Fruit fly (Drosophila melanogaster) whole organism, embryonic: ENCODE data around the gene CG4709.
A peak's percentile ranks its signal among the peaks of the same experiment; 100 is the strongest.

ENCODE experiments used
- Bdp1 ChIP-seq: fragments of 200-800 bp; sonication (Bioruptor generic); optimal IDR thresholded peaks from 3 replicates; lab custom pipeline; 2016; ENCODE audit warnings: missing biosample characterization, missing genetic modification characterization
- CG11504 ChIP-seq: fragments of 200-800 bp; sonication (Bioruptor generic); optimal IDR thresholded peaks from 3 replicates; lab custom pipeline; 2019; ENCODE audit warnings: missing biosample characterization, mild to moderate bottlenecking, missing genetic modification characterization, moderate library complexity
- CG12071 ChIP-seq: fragments of 200-800 bp; sonication (Bioruptor generic); optimal IDR thresholded peaks from 3 replicates; lab custom pipeline; 2018; ENCODE audit warnings: missing biosample characterization, mild to moderate bottlenecking, missing genetic modification characterization
- CG12155 ChIP-seq: fragments of 200-800 bp; sonication (Bioruptor generic); optimal IDR thresholded peaks from 3 replicates; lab custom pipeline; 2016; ENCODE audit warnings: missing biosample characterization, missing genetic modification characterization
- CG13287 ChIP-seq: fragments of 200-800 bp; sonication (Bioruptor generic); IDR thresholded peaks from 2 replicates; pipeline ENCODE4 v1.3.6; 2022; ENCODE audit warnings: missing biosample characterization, missing genetic modification characterization; ENCODE audit not compliant: partially characterized antibody
- CG13775 ChIP-seq: fragments of 200-800 bp; sonication (Bioruptor generic); optimal IDR thresholded peaks from 3 replicates; lab custom pipeline; 2017; ENCODE audit warnings: missing biosample characterization, mild to moderate bottlenecking, missing genetic modification characterization
- CG1603 ChIP-seq: fragments of 200-800 bp; sonication (Bioruptor generic); optimal IDR thresholded peaks from 2 replicates; lab custom pipeline; 2019; ENCODE audit warnings: missing biosample characterization, mild to moderate bottlenecking, missing genetic modification characterization, moderate library complexity
- CG16863 ChIP-seq: fragments of 200-800 bp; sonication (Bioruptor generic); optimal IDR thresholded peaks from 3 replicates; lab custom pipeline; 2016; ENCODE audit warnings: missing biosample characterization, missing genetic modification characterization
- CG17385 ChIP-seq: fragments of 200-800 bp; sonication (Bioruptor generic); optimal IDR thresholded peaks from 3 replicates; lab custom pipeline; 2018; ENCODE audit warnings: missing biosample characterization, mild to moderate bottlenecking, missing genetic modification characterization
- CG18011 ChIP-seq: fragments of 200-800 bp; sonication (Bioruptor generic); optimal IDR thresholded peaks from 2 replicates; lab custom pipeline; 2017; ENCODE audit warnings: missing biosample characterization, missing genetic modification characterization, mild to moderate bottlenecking, moderate library complexity, missing genotype
- CG18619 ChIP-seq: fragments of 200-800 bp; sonication (Bioruptor generic); optimal IDR thresholded peaks from 3 replicates; lab custom pipeline; 2017; ENCODE audit warnings: missing biosample characterization, mild to moderate bottlenecking, missing genetic modification characterization
- CG3407 ChIP-seq: fragments of 200-800 bp; sonication (Bioruptor generic); optimal IDR thresholded peaks from 2 replicates; lab custom pipeline; 2018; ENCODE audit warnings: missing biosample characterization, mild to moderate bottlenecking, missing genetic modification characterization
- CG34422 ChIP-seq: fragments of 200-800 bp; sonication (Bioruptor generic); IDR thresholded peaks from 3 replicates; pipeline ENCODE4 v1.3.6; 2022; ENCODE audit warnings: missing biosample characterization, missing genetic modification characterization
- CG6654 ChIP-seq: fragments of 200-800 bp; sonication (Bioruptor generic); optimal IDR thresholded peaks from 2 replicates; lab custom pipeline; 2017; ENCODE audit warnings: missing biosample characterization, mild to moderate bottlenecking, missing genetic modification characterization
- CG7271 ChIP-seq: fragments of 200-800 bp; sonication (Bioruptor generic); optimal IDR thresholded peaks from 2 replicates; lab custom pipeline; 2018; ENCODE audit warnings: missing biosample characterization, mild to moderate bottlenecking, missing genetic modification characterization, moderate library complexity
- CG7963 ChIP-seq: fragments of 200-800 bp; sonication (Bioruptor generic); IDR thresholded peaks from 3 replicates; pipeline ENCODE4 v1.3.6; 2022; ENCODE audit warnings: missing biosample characterization, missing genetic modification characterization; ENCODE audit not compliant: partially characterized antibody
- CG7987 ChIP-seq: fragments of 200-800 bp; sonication (Bioruptor generic); optimal IDR thresholded peaks from 2 replicates; lab custom pipeline; 2018; ENCODE audit warnings: missing biosample characterization, mild to moderate bottlenecking, missing genetic modification characterization, moderate library complexity
- CG8944 ChIP-seq: fragments of 200-800 bp; sonication (Bioruptor generic); optimal IDR thresholded peaks from 3 replicates; lab custom pipeline; 2016; ENCODE audit warnings: missing biosample characterization, missing genetic modification characterization
- Camta ChIP-seq: fragments of 200-800 bp; sonication (Bioruptor generic); optimal IDR thresholded peaks from 2 replicates; lab custom pipeline; 2016; ENCODE audit warnings: missing biosample characterization, missing genetic modification characterization
- Chrac-16 ChIP-seq: fragments of 200-800 bp; sonication (Bioruptor generic); optimal IDR thresholded peaks from 3 replicates; lab custom pipeline; 2016; ENCODE audit warnings: missing biosample characterization, missing genetic modification characterization
- CoRest ChIP-seq: fragments of 200-800 bp; sonication (Bioruptor generic); optimal IDR thresholded peaks from 3 replicates; lab custom pipeline; 2018; ENCODE audit warnings: missing biosample characterization, mild to moderate bottlenecking, missing genetic modification characterization, moderate library complexity
- D ChIP-seq, 2 experiments: fragments of 200-800 bp in 1 of 2; fragments of >200 bp in 1 of 2; sonication (Bioruptor generic) in 1 of 2; optimal IDR thresholded peaks; 2 replicates in 1 of 2; 3 replicates in 1 of 2; lab custom pipeline; 2017; ENCODE audit warnings: mild to moderate bottlenecking in 1 of 2, missing biosample characterization in 1 of 2, missing genetic modification characterization in 1 of 2, missing genetic modification reagents in 1 of 2
- Dbx ChIP-seq: fragments of 200-800 bp; sonication (Bioruptor generic); IDR thresholded peaks from 3 replicates; pipeline ENCODE4 v1.3.6; 2022; ENCODE audit warnings: missing biosample characterization, missing genetic modification characterization
- Hand ChIP-seq: fragments of 200-800 bp; sonication (Bioruptor generic); optimal IDR thresholded peaks from 2 replicates; lab custom pipeline; 2017; ENCODE audit warnings: mild to moderate bottlenecking, missing biosample characterization, missing genetic modification reagents, missing genetic modification characterization
- Hmx ChIP-seq: fragments of 200-800 bp; sonication (Bioruptor generic); optimal IDR thresholded peaks from 2 replicates; lab custom pipeline; 2016; ENCODE audit warnings: missing biosample characterization, missing genetic modification characterization
- Hr51 ChIP-seq, 2 experiments: fragments of 200-800 bp; sonication (Bioruptor generic); optimal IDR thresholded peaks; 2 replicates in 1 of 2; 3 replicates in 1 of 2; lab custom pipeline; 2016 to 2018; ENCODE audit warnings: missing biosample characterization in 2 of 2, missing genetic modification characterization in 2 of 2, mild to moderate bottlenecking in 1 of 2, moderate library complexity in 1 of 2
- Med ChIP-seq: fragments of 200-800 bp; sonication (Bioruptor generic); peaks from one replicate; lab custom pipeline; 2016; ENCODE audit warnings: missing biosample characterization, missing genetic modification characterization, mild to moderate bottlenecking, inconsistent platforms, moderate library complexity
- NC2α ChIP-seq: fragments of 200-800 bp; sonication (Bioruptor generic); optimal IDR thresholded peaks from 2 replicates; lab custom pipeline; 2016; ENCODE audit warnings: missing biosample characterization, missing genetic modification characterization
- Optix ChIP-seq: fragments of 200-800 bp; sonication (Bioruptor generic); IDR thresholded peaks from 3 replicates; pipeline ENCODE4 v1.3.6; 2022; ENCODE audit warnings: missing biosample characterization, missing genetic modification characterization
- Sox102F ChIP-seq: fragments of 200-800 bp; sonication (Bioruptor generic); optimal IDR thresholded peaks from 2 replicates; lab custom pipeline; 2018; ENCODE audit warnings: missing biosample characterization, mild to moderate bottlenecking, missing genetic modification characterization, moderate library complexity
- Xbp1 ChIP-seq: fragments of 200-800 bp; sonication (Bioruptor generic); optimal IDR thresholded peaks from 3 replicates; lab custom pipeline; 2016; ENCODE audit warnings: missing biosample characterization, mild to moderate bottlenecking, missing genetic modification characterization
- ara ChIP-seq: fragments of 200-800 bp; sonication (Bioruptor generic); IDR thresholded peaks from 2 replicates; pipeline ENCODE4 v1.3.6; 2022; ENCODE audit warnings: missing biosample characterization, missing genetic modification characterization
- bcd ChIP-seq: fragments of 200-800 bp; sonication (Bioruptor generic); optimal IDR thresholded peaks from 2 replicates; lab custom pipeline; 2017; ENCODE audit warnings: missing biosample characterization, mild to moderate bottlenecking, missing genetic modification characterization
- chif ChIP-seq, 2 experiments: fragments of 200-800 bp; sonication (Bioruptor generic); optimal IDR thresholded peaks; 3 replicates each; lab custom pipeline; 2016; ENCODE audit warnings: missing biosample characterization in 2 of 2, missing genetic modification characterization in 2 of 2
- crp ChIP-seq, 2 experiments: fragments of 200-800 bp; sonication (Bioruptor generic); optimal IDR thresholded peaks; 2 replicates in 1 of 2; 3 replicates in 1 of 2; lab custom pipeline; 2017; ENCODE audit warnings: missing biosample characterization in 2 of 2, missing genetic modification characterization in 2 of 2, mild to moderate bottlenecking in 1 of 2, moderate library complexity in 1 of 2
- dimm ChIP-seq: fragments of 200-800 bp; sonication (Bioruptor generic); IDR thresholded peaks from 2 replicates; pipeline ENCODE4 v1.3.6; 2022; ENCODE audit warnings: missing biosample characterization, missing genetic modification characterization
- emc ChIP-seq: fragments of 200-800 bp; sonication (Bioruptor generic); optimal IDR thresholded peaks from 2 replicates; lab custom pipeline; 2016; ENCODE audit warnings: missing biosample characterization, missing genetic modification characterization
- gro ChIP-seq: fragments of 200-800 bp; sonication (Bioruptor generic); optimal IDR thresholded peaks from 2 replicates; lab custom pipeline; 2016; ENCODE audit warnings: missing biosample characterization, missing genetic modification characterization
- her ChIP-seq: fragments of 200-800 bp; sonication (Bioruptor generic); optimal IDR thresholded peaks from 2 replicates; lab custom pipeline; 2016; ENCODE audit warnings: missing biosample characterization, missing genetic modification characterization
- jumu ChIP-seq: fragments of 200-800 bp; sonication (Bioruptor generic); optimal IDR thresholded peaks from 3 replicates; lab custom pipeline; 2016; ENCODE audit warnings: missing biosample characterization, missing genetic modification characterization
- lilli ChIP-seq: fragments of 200-800 bp; sonication (Bioruptor generic); optimal IDR thresholded peaks from 3 replicates; lab custom pipeline; 2016; ENCODE audit warnings: missing biosample characterization, missing genetic modification characterization
- lmd ChIP-seq: fragments of 200-800 bp; sonication (Bioruptor generic); IDR thresholded peaks from 2 replicates; pipeline ENCODE4 v1.3.6; 2022; ENCODE audit warnings: missing biosample characterization, missing genetic modification characterization
- nom ChIP-seq: fragments of 200-800 bp; sonication (Bioruptor generic); optimal IDR thresholded peaks from 2 replicates; lab custom pipeline; 2017; ENCODE audit warnings: missing biosample characterization, missing genetic modification characterization, mild to moderate bottlenecking, moderate library complexity, missing genetic modification reagents
- pan ChIP-seq, 4 experiments: fragments of >200 bp in 3 of 4; fragments of 200-800 bp in 1 of 4; sonication (Bioruptor generic) in 1 of 4; optimal IDR thresholded peaks in 3 of 4; IDR thresholded peaks in 1 of 4; 2 replicates each; pipeline versions ENCODE4 v1.3.6 to Lab custom; 2017 to 2022; ENCODE audit warnings: missing biosample characterization in 2 of 4, missing genetic modification characterization in 2 of 4, mixed read lengths in 1 of 4
- pfk ChIP-seq: fragments of 200-800 bp; sonication (Bioruptor generic); optimal IDR thresholded peaks from 2 replicates; lab custom pipeline; 2018; ENCODE audit warnings: missing biosample characterization, mild to moderate bottlenecking, missing genetic modification characterization, moderate library complexity
- phol ChIP-seq: fragments of 200-800 bp; sonication (Bioruptor generic); optimal IDR thresholded peaks from 3 replicates; lab custom pipeline; 2018; ENCODE audit warnings: missing biosample characterization, mild to moderate bottlenecking, missing genetic modification characterization, moderate library complexity
- sens ChIP-seq: fragments of 200-800 bp; sonication (Bioruptor generic); peaks from one replicate; lab custom pipeline; 2016; ENCODE audit warnings: missing biosample characterization, missing genetic modification characterization
- wdn ChIP-seq: fragments of 200-800 bp; sonication (Bioruptor generic); IDR thresholded peaks from 2 replicates; pipeline ENCODE4 v1.3.6; 2022; ENCODE audit warnings: missing biosample characterization, missing genetic modification characterization

The CG4709 gene

dm6 chr2L:9921401-9921800 is 32.7 kb upstream of the CG4709 start, which contains the start of gene CG4592 (continued):
- TF ChIP-seq CG18619 (GFP tag; lab: Kevin White, UChicago) (peak; percentile 10), CG11504 (tag; lab: Kevin White, UChicago) (no peak), CG7963 (GFP tag; lab: Robert Waterston, UW) (no peak), crp (GFP tag; optimal IDR thresholded peaks at IDR 0.05; lab: Kevin White, UChicago) (peak; percentile 69 to 92), phol (peak; percentile 71), CG7987 (GFP tag; lab: Kevin White, UChicago) (peak; percentile 78), Hand (GFP tag; lab: Kevin White, UChicago) (peak; percentile 6), ara (GFP tag; lab: Robert Waterston, UW) (peak; percentile 53; the same call in 1 of the 2 replicates), CG18011 (GFP tag; lab: Kevin White, UChicago) (peak; percentile 26), Sox102F (GFP tag; lab: Kevin White, UChicago) (peak; percentile 61), her (GFP tag; lab: Kevin White, UChicago) (peak; percentile 45), NC2α (GFP tag; lab: Kevin White, UChicago) (no peak), CG3407 (GFP tag; lab: Kevin White, UChicago) (peak; percentile 21), CG12155 (GFP tag; lab: Kevin White, UChicago) (peak; percentile 53), wdn (0 out of 2 replicates have a peak, but pooled peaks have one; percentile 22), gro (GFP tag; lab: Kevin White, UChicago) (peak; percentile 67), Med (GFP tag; lab: Kevin White, UChicago) (peak; percentile 93), dimm (GFP tag; lab: Robert Waterston, UW) (no peak), CG17385 (peak; percentile 57), nom (GFP tag; lab: Kevin White, UChicago) (no peak), CG1603 (tag; lab: Kevin White, UChicago) (peak; percentile 67), emc (no peak), CG34422 (peak; percentile 11; the same call in 1 of the 3 replicates), CG8944 (no peak), Dbx (GFP tag; lab: Robert Waterston, UW) (peak; percentile 66; the same call in 2 of the 3 replicates), jumu (peak; percentile 30), CG12071 (GFP tag; lab: Kevin White, UChicago) (peak; percentile 30), CG16863 (peak; percentile 39), Bdp1 (GFP tag; lab: Kevin White, UChicago) (peak; percentile 18), Chrac-16 (peak; percentile 10), CG13287 (peak; percentile 40; the same call in 1 of the 2 replicates), chif (GFP tag; optimal IDR thresholded peaks at IDR 0.05; lab: Kevin White, UChicago) (peak; percentile 4 to 42), Optix (GFP tag; lab: Robert Waterston, UW) (0 out of 3 replicates have a peak, but pooled peaks have one; percentile 34), Hr51 (GFP tag; optimal IDR thresholded peaks at IDR 0.05; lab: Kevin White, UChicago) (no peak), bcd (GFP tag; lab: Kevin White, UChicago) (peak; percentile 59), lilli (peak; percentile 69), Hmx (peak; percentile 25), pfk (GFP tag; lab: Kevin White, UChicago) (peak; percentile 2), pan (optimal IDR thresholded peaks at IDR 0.05; lab: Kevin White, UChicago) (no peak), pan (GFP tag; optimal IDR thresholded peaks at IDR 0.05 in 1 of 2, IDR thresholded peaks at IDR 0.05 in 1 of 2) (peak in 1 of 2 experiments; percentile 73), CoRest (peak; percentile 64), D (optimal IDR thresholded peaks at IDR 0.05; lab: Kevin White, UChicago) (no peak), D (GFP tag; optimal IDR thresholded peaks at IDR 0.05; lab: Kevin White, UChicago) (no peak), CG7271 (tag; lab: Kevin White, UChicago) (no peak), CG13775 (GFP tag; lab: Kevin White, UChicago) (peak; percentile 53), sens (GFP tag; lab: Kevin White, UChicago) (peak; percentile 90), CG6654 (peak; percentile 22), Camta (peak; percentile 37), Xbp1 (GFP tag; lab: Kevin White, UChicago) (peak; percentile 64), lmd (peak; percentile 57; the same call in 1 of the 2 replicates)
